Worm (Caenorhabditis elegans) whole organism, late embryonic: ENCODE results near the gene Y48A6C.4.
A peak's percentile ranks its signal among the peaks of the same experiment; 100 is the strongest.

Experiments used
- C38D4.7 ChIP-seq: fragments of 200-800 bp; sonication (Bioruptor generic); optimal IDR thresholded peaks from 2 replicates; lab custom pipeline; 2018; ENCODE audit warnings: mild to moderate bottlenecking, missing genetic modification characterization, moderate library complexity, missing compliant biosample characterization
- K02D7.2 ChIP-seq: sonication (generic microtip); optimal IDR thresholded peaks from 2 replicates; lab custom pipeline; 2017; ENCODE audit warnings: mild to moderate bottlenecking, missing genetic modification characterization, missing compliant biosample characterization
- K09A11.1 ChIP-seq: sonication (generic microtip); optimal IDR thresholded peaks from 2 replicates; lab custom pipeline; 2017; ENCODE audit warnings: antibody characterized with exemption, mild to moderate bottlenecking, missing genetic modification characterization, missing compliant biosample characterization; ENCODE audit not compliant: insufficient read depth
- T23F11.4 ChIP-seq: fragments of 200-800 bp; sonication (Bioruptor generic); optimal IDR thresholded peaks from 2 replicates; lab custom pipeline; 2018; ENCODE audit warnings: mild to moderate bottlenecking, missing genetic modification characterization, missing compliant biosample characterization
- Y22D7AL.16 ChIP-seq: sonication (generic microtip); optimal IDR thresholded peaks from 2 replicates; lab custom pipeline; 2016; ENCODE audit warnings: missing genetic modification characterization, missing compliant biosample characterization
- ahr-1 ChIP-seq: sonication (generic microtip); optimal IDR thresholded peaks from 2 replicates; lab custom pipeline; 2016; ENCODE audit warnings: missing genetic modification characterization, missing compliant biosample characterization
- ama-1 ChIP-seq: fragments of 150-350 bp; optimal IDR thresholded peaks from 2 replicates; lab custom pipeline; 2014
- ceh-14 ChIP-seq: sonication (generic microtip); optimal IDR thresholded peaks from 2 replicates; lab custom pipeline; 2016; ENCODE audit warnings: missing genotype, missing genetic modification characterization, missing compliant biosample characterization
- ceh-18 ChIP-seq: sonication (generic microtip); optimal IDR thresholded peaks from 2 replicates; lab custom pipeline; 2016; ENCODE audit warnings: missing genetic modification characterization, missing compliant biosample characterization
- ceh-19 ChIP-seq: fragments of 200-800 bp; sonication (Bioruptor generic); optimal IDR thresholded peaks from 2 replicates; lab custom pipeline; 2018; ENCODE audit warnings: mild to moderate bottlenecking, missing genetic modification characterization, missing compliant biosample characterization
- ceh-2 ChIP-seq: sonication (generic microtip); optimal IDR thresholded peaks from 2 replicates; lab custom pipeline; 2016; ENCODE audit warnings: missing genotype, missing genetic modification characterization, missing compliant biosample characterization
- ceh-22 ChIP-seq: sonication (generic microtip); optimal IDR thresholded peaks from 2 replicates; lab custom pipeline; 2017; ENCODE audit warnings: missing biosample characterization, missing genetic modification characterization
- ceh-30 ChIP-seq: fragments of 150-350 bp; optimal IDR thresholded peaks from 2 replicates; lab custom pipeline; 2014; ENCODE audit warnings: missing biosample characterization, missing genetic modification characterization
- ceh-45 ChIP-seq: fragments of 200-800 bp; sonication (Bioruptor generic); IDR thresholded peaks from 2 replicates; pipeline ENCODE4 v1.3.6; 2022; ENCODE audit warnings: missing genetic modification reagents, missing genetic modification characterization, missing compliant biosample characterization
- ceh-48 ChIP-seq: sonication (generic microtip); optimal IDR thresholded peaks from 2 replicates; lab custom pipeline; 2016; ENCODE audit warnings: missing genetic modification characterization, inconsistent platforms, missing compliant biosample characterization
- che-1 ChIP-seq: sonication (generic microtip); optimal IDR thresholded peaks from 2 replicates; lab custom pipeline; 2016; ENCODE audit warnings: mild to moderate bottlenecking, missing genetic modification characterization, missing compliant biosample characterization
- elt-2 ChIP-seq: sonication (generic microtip); optimal IDR thresholded peaks from 2 replicates; lab custom pipeline; 2016; ENCODE audit warnings: missing genetic modification reagents, missing genetic modification characterization, missing compliant biosample characterization
- elt-4 ChIP-seq: sonication (generic microtip); optimal IDR thresholded peaks from 2 replicates; lab custom pipeline; 2016; ENCODE audit warnings: missing genetic modification characterization, missing compliant biosample characterization
- ets-4 ChIP-seq: sonication (generic microtip); optimal IDR thresholded peaks from 2 replicates; lab custom pipeline; 2016; ENCODE audit warnings: missing genetic modification characterization, missing compliant biosample characterization
- eyg-1 ChIP-seq: sonication (generic microtip); optimal IDR thresholded peaks from 2 replicates; lab custom pipeline; 2016; ENCODE audit warnings: missing genotype, missing genetic modification characterization, missing compliant biosample characterization
- fkh-10 ChIP-seq: fragments of 150-350 bp; optimal IDR thresholded peaks from 2 replicates; lab custom pipeline; 2014; ENCODE audit warnings: missing biosample characterization, missing genetic modification reagents, missing genetic modification characterization
- fkh-6 ChIP-seq: sonication (generic microtip); optimal IDR thresholded peaks from 2 replicates; lab custom pipeline; 2016; ENCODE audit warnings: missing genetic modification characterization, missing compliant biosample characterization
- gmeb-2 ChIP-seq: sonication (generic microtip); optimal IDR thresholded peaks from 2 replicates; lab custom pipeline; 2016; ENCODE audit warnings: missing genetic modification characterization, inconsistent platforms, missing compliant biosample characterization
- hlh-15 ChIP-seq: sonication (generic microtip); optimal IDR thresholded peaks from 2 replicates; lab custom pipeline; 2016; ENCODE audit warnings: missing genetic modification characterization, missing compliant biosample characterization
- hlh-8 ChIP-seq: sonication (generic microtip); optimal IDR thresholded peaks from 2 replicates; lab custom pipeline; 2016; ENCODE audit warnings: missing genotype, missing genetic modification characterization, missing compliant biosample characterization
- lim-6 ChIP-seq: sonication (generic microtip); optimal IDR thresholded peaks from 2 replicates; lab custom pipeline; 2016; ENCODE audit warnings: missing genetic modification characterization, missing compliant biosample characterization
- lin-11 ChIP-seq: fragments of 200-800 bp; sonication (Bioruptor generic); optimal IDR thresholded peaks from 2 replicates; lab custom pipeline; 2018; ENCODE audit warnings: mild to moderate bottlenecking, missing genetic modification characterization, missing compliant biosample characterization
- mec-3 ChIP-seq: sonication (generic microtip); optimal IDR thresholded peaks from 2 replicates; lab custom pipeline; 2016; ENCODE audit warnings: borderline replicate concordance, missing genetic modification characterization, missing compliant biosample characterization
- nfya-1 ChIP-seq: sonication (generic microtip); optimal IDR thresholded peaks from 2 replicates; lab custom pipeline; 2017; ENCODE audit warnings: missing genetic modification characterization, mild to moderate bottlenecking, missing compliant biosample characterization, antibody characterized with exemption, moderate library complexity
- nhr-232 ChIP-seq: sonication (generic microtip); optimal IDR thresholded peaks from 2 replicates; lab custom pipeline; 2016; ENCODE audit warnings: missing genetic modification characterization, missing compliant biosample characterization
- odd-2 ChIP-seq: sonication (generic microtip); optimal IDR thresholded peaks from 2 replicates; lab custom pipeline; 2017; ENCODE audit warnings: antibody characterized with exemption, mild to moderate bottlenecking, missing genetic modification characterization, missing compliant biosample characterization
- pag-3 ChIP-seq: sonication (generic microtip); optimal IDR thresholded peaks from 2 replicates; lab custom pipeline; 2016; ENCODE audit warnings: missing compliant biosample characterization, missing genetic modification characterization, borderline replicate concordance
- pha-4 ChIP-seq: fragments of 150-350 bp; optimal IDR thresholded peaks from 2 replicates; lab custom pipeline; 2018; ENCODE audit warnings: missing biosample characterization, missing genetic modification reagents, missing genetic modification characterization
- pqm-1 ChIP-seq: sonication (generic microtip); optimal IDR thresholded peaks from 2 replicates; lab custom pipeline; 2016; ENCODE audit warnings: missing genetic modification characterization, missing compliant biosample characterization
- rnt-1 ChIP-seq: sonication (generic microtip); optimal IDR thresholded peaks from 2 replicates; lab custom pipeline; 2016; ENCODE audit warnings: missing genetic modification characterization, missing compliant biosample characterization
- sdc-2 ChIP-seq: sonication (generic microtip); optimal IDR thresholded peaks from 2 replicates; lab custom pipeline; 2016; ENCODE audit warnings: missing genotype, missing genetic modification characterization, missing compliant biosample characterization
- sox-4 ChIP-seq: sonication (generic microtip); optimal IDR thresholded peaks from 2 replicates; lab custom pipeline; 2017; ENCODE audit warnings: mild to moderate bottlenecking, missing genetic modification characterization, inconsistent platforms, missing compliant biosample characterization
- syd-9 ChIP-seq: sonication (generic microtip); optimal IDR thresholded peaks from 2 replicates; lab custom pipeline; 2016; ENCODE audit warnings: mild to moderate bottlenecking, missing genetic modification characterization, moderate library complexity, missing compliant biosample characterization
- tbx-2 ChIP-seq: sonication (generic microtip); optimal IDR thresholded peaks from 2 replicates; lab custom pipeline; 2016; ENCODE audit warnings: missing genetic modification characterization, missing compliant biosample characterization
- ttx-3 ChIP-seq: sonication (generic microtip); optimal IDR thresholded peaks from 2 replicates; lab custom pipeline; 2016; ENCODE audit warnings: missing genetic modification reagents, missing genetic modification characterization, missing compliant biosample characterization
- unc-3 ChIP-seq, 2 experiments: fragments of 200-800 bp in 1 of 2; sonication (Bioruptor generic) in 1 of 2; sonication (generic microtip) in 1 of 2; conservative IDR thresholded peaks in 1 of 2; optimal IDR thresholded peaks in 1 of 2; 2 replicates each; pipeline versions ENCODE4 v1.3.6 to Lab custom; 2016 to 2022; ENCODE audit warnings: missing compliant biosample characterization in 2 of 2, missing genetic modification characterization in 2 of 2, missing genetic modification reagents in 1 of 2
- unc-42 ChIP-seq: sonication (generic microtip); optimal IDR thresholded peaks from 2 replicates; lab custom pipeline; 2016; ENCODE audit warnings: missing genotype, missing genetic modification characterization, missing compliant biosample characterization
- unc-55 ChIP-seq: sonication (generic microtip); optimal IDR thresholded peaks from 2 replicates; lab custom pipeline; 2017; ENCODE audit warnings: missing biosample characterization, missing genetic modification reagents, missing genetic modification characterization
- unc-86 ChIP-seq: sonication (generic microtip); optimal IDR thresholded peaks from 2 replicates; lab custom pipeline; 2016; ENCODE audit warnings: missing genetic modification characterization, missing compliant biosample characterization
- zip-5 ChIP-seq: sonication (generic microtip); optimal IDR thresholded peaks from 2 replicates; lab custom pipeline; 2016; ENCODE audit warnings: missing genetic modification characterization, missing compliant biosample characterization
- ztf-16 ChIP-seq: sonication (generic microtip); optimal IDR thresholded peaks from 2 replicates; lab custom pipeline; 2017; ENCODE audit warnings: missing genetic modification characterization, missing compliant biosample characterization

The Y48A6C.4 gene

DNA sequence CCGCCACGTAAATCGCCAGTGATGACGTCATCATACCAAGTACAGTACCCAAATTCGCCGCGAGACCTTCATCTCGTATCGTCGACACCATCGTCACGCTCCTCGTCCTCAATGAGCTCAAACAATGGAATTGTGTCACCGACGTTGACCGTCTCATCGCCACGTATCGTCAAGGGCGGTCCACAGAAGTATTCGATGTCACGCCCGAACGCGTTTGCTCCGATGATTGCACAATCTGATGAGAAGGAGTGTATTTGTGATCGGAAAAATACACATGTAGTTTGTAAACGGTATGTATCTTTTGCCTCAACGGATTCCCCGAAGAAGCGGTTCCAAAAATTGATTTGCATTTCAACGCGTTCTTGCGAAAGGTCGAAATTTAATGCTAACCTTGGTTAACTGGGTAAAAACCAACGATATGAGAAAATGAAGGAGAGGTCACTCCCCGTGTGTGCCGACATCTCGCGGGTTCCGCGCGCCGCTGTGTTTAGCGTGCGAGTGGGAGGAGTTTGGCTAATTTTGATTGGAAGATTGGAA lies 29.4 kb upstream of the Y48A6C.4 start:
- no peak for TF ChIP-seq nhr-232 (tag; lab: Kevin White, UChicago)
- no peak for TF ChIP-seq ceh-45 (GFP tag; lab: Robert Waterston, UW)
- peak; percentile 75 for TF ChIP-seq nfya-1 (tag; lab: Kevin White, UChicago)
- TF ChIP-seq ama-1 (lab: Kevin White, UChicago), result peak; percentile 89

DNA sequence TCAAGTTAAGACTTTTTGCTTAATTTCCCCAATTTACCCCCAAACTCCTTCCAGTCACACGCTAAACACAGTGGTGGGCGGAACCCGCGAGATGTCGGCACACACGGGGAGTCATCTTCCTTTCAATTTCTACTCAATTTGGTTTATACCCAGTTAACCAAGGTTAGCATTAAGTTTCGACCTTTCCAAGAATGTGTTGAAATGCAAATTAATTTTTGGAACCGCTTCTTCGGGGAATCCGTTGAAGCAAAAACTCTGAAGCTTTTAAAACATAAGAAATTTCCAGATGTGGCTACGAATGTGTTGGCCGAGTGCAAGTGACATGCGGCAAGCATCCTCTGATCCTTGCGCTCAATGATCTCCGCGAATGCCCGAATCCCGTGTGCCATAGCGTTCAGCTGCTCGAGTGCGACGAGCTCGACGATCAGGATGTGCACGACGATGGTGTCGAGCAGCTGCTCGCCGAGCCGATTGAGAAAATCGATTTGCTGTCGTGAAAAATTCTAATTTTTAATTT lies 28.7 kb upstream of the Y48A6C.4 start:
- TF ChIP-seq ceh-19 (GFP tag; lab: Kevin White, UChicago), result no peak
- TF ChIP-seq ama-1 (lab: Kevin White, UChicago), result peak; percentile 66

DNA sequence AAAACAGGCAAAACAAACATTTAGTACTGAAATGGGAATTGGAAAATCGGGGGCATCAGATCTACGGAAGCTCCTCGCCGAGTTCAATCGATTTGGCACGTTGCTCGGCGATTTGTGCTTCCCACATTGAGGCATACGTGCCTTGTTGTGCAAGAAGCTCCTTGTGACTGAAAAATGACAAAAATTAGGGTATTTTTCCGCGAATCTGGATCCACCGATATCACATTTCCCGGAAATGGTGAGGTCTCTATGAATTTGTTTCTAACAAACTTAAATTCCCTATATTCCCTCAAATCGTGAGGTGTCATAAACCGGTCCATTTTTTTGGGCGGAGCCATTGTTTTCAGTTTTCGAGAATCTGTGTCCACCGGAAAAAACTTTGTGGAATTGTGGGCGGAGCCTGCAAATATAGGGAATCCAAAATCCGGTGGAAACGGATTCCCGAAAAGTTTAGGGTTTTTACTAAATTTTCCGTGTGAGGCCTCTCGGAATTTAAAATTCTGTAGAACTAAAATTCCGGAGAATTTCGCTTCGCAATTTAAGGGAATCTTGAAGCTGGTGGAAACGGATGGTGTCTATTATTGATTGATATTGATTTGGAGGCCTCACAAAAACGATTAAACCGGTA lies 27.8 kb upstream of the Y48A6C.4 start:
- no peak for TF ChIP-seq eyg-1 (tag; lab: Kevin White, UChicago)
- TF ChIP-seq pag-3 (tag; lab: Kevin White, UChicago), result peak; percentile 60
- peak; percentile 86 for TF ChIP-seq hlh-8 (tag; lab: Kevin White, UChicago)
- TF ChIP-seq che-1 (tag; lab: Kevin White, UChicago), result peak; percentile 42
- no peak for TF ChIP-seq lin-11 (tag; lab: Kevin White, UChicago)
- TF ChIP-seq pha-4 (tag; lab: Kevin White, UChicago), result no peak
- peak; percentile 50 for TF ChIP-seq sdc-2 (tag; lab: Kevin White, UChicago)
- peak; percentile 94 for TF ChIP-seq ceh-14 (tag; lab: Kevin White, UChicago)
- TF ChIP-seq odd-2, result no peak
- peak; percentile 64 for TF ChIP-seq T23F11.4 (GFP tag; lab: Kevin White, UChicago)
- peak; percentile 90 for TF ChIP-seq elt-4
- TF ChIP-seq hlh-15 (tag; lab: Kevin White, UChicago), result peak; percentile 28
- no peak for TF ChIP-seq nhr-232 (tag; lab: Kevin White, UChicago)
- TF ChIP-seq ceh-22 (tag; lab: Kevin White, UChicago), result no peak
- no peak for TF ChIP-seq nfya-1 (tag; lab: Kevin White, UChicago)
- TF ChIP-seq gmeb-2 (tag; lab: Kevin White, UChicago), result peak; percentile 39
- no peak for TF ChIP-seq fkh-10 (GFP tag; lab: Kevin White, UChicago)
- peak; percentile 96 for TF ChIP-seq tbx-2
- TF ChIP-seq zip-5, result peak; percentile 88
- TF ChIP-seq elt-2, result peak; percentile 72
- TF ChIP-seq ztf-16 (tag; lab: Kevin White, UChicago), result peak; percentile 67
- TF ChIP-seq unc-86, result peak; percentile 76
- no peak for TF ChIP-seq K09A11.1 (tag; lab: Kevin White, UChicago)
- peak; percentile 62 for TF ChIP-seq ttx-3
- peak; percentile 43 for TF ChIP-seq K02D7.2 (tag; lab: Kevin White, UChicago)
- peak; percentile 36 for TF ChIP-seq C38D4.7 (GFP tag; lab: Kevin White, UChicago)
- peak; percentile 94 for TF ChIP-seq ceh-2
- TF ChIP-seq Y22D7AL.16 (tag; lab: Kevin White, UChicago), result peak; percentile 9
- TF ChIP-seq unc-3 (GFP tag; conservative IDR thresholded peaks at IDR 0.05; lab: Robert Waterston, UW), result no peak
- peak; percentile 69 for TF ChIP-seq unc-3 (tag; optimal IDR thresholded peaks at IDR 0.05; lab: Kevin White, UChicago)
- TF ChIP-seq pqm-1 (tag; lab: Kevin White, UChicago), result peak; percentile 87
- peak; percentile 71 for TF ChIP-seq rnt-1 (tag; lab: Kevin White, UChicago)
- no peak for TF ChIP-seq mec-3 (tag; lab: Kevin White, UChicago)
- no peak for TF ChIP-seq ceh-48 (tag; lab: Kevin White, UChicago)
- peak; percentile 37 for TF ChIP-seq ceh-18
- TF ChIP-seq unc-42 (tag; lab: Kevin White, UChicago), result peak; percentile 35
- no peak for TF ChIP-seq unc-55
- TF ChIP-seq syd-9, result peak; percentile 36
- TF ChIP-seq lim-6 (tag; lab: Kevin White, UChicago), result peak; percentile 91
- TF ChIP-seq sox-4 (tag; lab: Kevin White, UChicago), result peak; percentile 15
- peak; percentile 95 for TF ChIP-seq ets-4 (tag; lab: Kevin White, UChicago)
- no peak for TF ChIP-seq ceh-30 (tag; lab: Kevin White, UChicago)
- TF ChIP-seq ahr-1, result peak; percentile 91
- peak; percentile 69 for TF ChIP-seq fkh-6 (tag; lab: Kevin White, UChicago)
